Fruit fly (Drosophila melanogaster) whole organism, prepupa: ENCODE data around the gene Acer.

Source experiments
- CG10631 ChIP-seq: fragments of 200-800 bp; sonication (Bioruptor generic); optimal IDR thresholded peaks from 2 replicates; lab custom pipeline; 2016; ENCODE audit warnings: missing biosample characterization, missing genetic modification characterization
- CG10669 ChIP-seq: fragments of 200-800 bp; sonication (Bioruptor generic); optimal IDR thresholded peaks from 3 replicates; lab custom pipeline; 2018; ENCODE audit warnings: missing biosample characterization, mild to moderate bottlenecking, missing genetic modification characterization, moderate library complexity
- CG11294 ChIP-seq: fragments of 200-800 bp; sonication (Bioruptor generic); IDR thresholded peaks from 2 replicates; pipeline ENCODE4 v1.3.6; 2022; ENCODE audit warnings: missing biosample characterization, missing genetic modification characterization
- CG11762 ChIP-seq: fragments of 200-800 bp; sonication (Bioruptor generic); optimal IDR thresholded peaks from 3 replicates; lab custom pipeline; 2016; ENCODE audit warnings: missing biosample characterization, missing genetic modification characterization; ENCODE audit not compliant: insufficient read depth
- CG11902 ChIP-seq: fragments of 200-800 bp; sonication (Bioruptor generic); optimal IDR thresholded peaks from 3 replicates; lab custom pipeline; 2016; ENCODE audit warnings: missing biosample characterization, missing genetic modification characterization
- CG15336 ChIP-seq: fragments of 200-800 bp; sonication (Bioruptor generic); IDR thresholded peaks from 2 replicates; pipeline ENCODE4 v1.3.6; 2022; ENCODE audit warnings: missing biosample characterization, missing genetic modification characterization
- CG1621 ChIP-seq: fragments of 200-800 bp; sonication (Bioruptor generic); optimal IDR thresholded peaks from 3 replicates; lab custom pipeline; 2018; ENCODE audit warnings: missing biosample characterization, mild to moderate bottlenecking, missing genetic modification characterization
- CG16779 ChIP-seq: fragments of 200-800 bp; sonication (Bioruptor generic); optimal IDR thresholded peaks from 3 replicates; lab custom pipeline; 2017; ENCODE audit warnings: missing biosample characterization, mild to moderate bottlenecking, missing genetic modification characterization
- CG3032 ChIP-seq: fragments of 200-800 bp; optimal IDR thresholded peaks from 2 replicates; lab custom pipeline; 2019; ENCODE audit warnings: missing biosample characterization, mild to moderate bottlenecking, missing genetic modification characterization, moderate library complexity
- CG31627 ChIP-seq: fragments of 200-800 bp; sonication (Bioruptor generic); optimal IDR thresholded peaks from 3 replicates; lab custom pipeline; 2016; ENCODE audit warnings: missing biosample characterization, missing genetic modification characterization
- CG32006 ChIP-seq: fragments of 200-800 bp; sonication (Bioruptor generic); optimal IDR thresholded peaks from 3 replicates; lab custom pipeline; 2017; ENCODE audit warnings: missing biosample characterization, mild to moderate bottlenecking, missing genetic modification characterization
- CG34406 ChIP-seq: fragments of 200-800 bp; sonication (Bioruptor generic); optimal IDR thresholded peaks from 3 replicates; lab custom pipeline; 2016; ENCODE audit warnings: missing biosample characterization, missing genetic modification characterization
- CG4318 ChIP-seq: fragments of 200-800 bp; sonication (Bioruptor generic); optimal IDR thresholded peaks from 3 replicates; lab custom pipeline; 2017; ENCODE audit warnings: missing biosample characterization, mild to moderate bottlenecking, missing genetic modification characterization
- CG6792 ChIP-seq: fragments of 200-800 bp; sonication (Bioruptor generic); optimal IDR thresholded peaks from 3 replicates; lab custom pipeline; 2016; ENCODE audit warnings: missing biosample characterization, missing genetic modification characterization
- CG6808 ChIP-seq: fragments of 200-800 bp; sonication (Bioruptor generic); optimal IDR thresholded peaks from 3 replicates; lab custom pipeline; 2017; ENCODE audit warnings: missing biosample characterization, missing genetic modification characterization, mild to moderate bottlenecking, moderate library complexity, missing genetic modification reagents
- CG6854 ChIP-seq: fragments of 200-800 bp; sonication (Bioruptor generic); optimal IDR thresholded peaks from 2 replicates; lab custom pipeline; 2017; ENCODE audit warnings: missing biosample characterization, mild to moderate bottlenecking, missing genetic modification characterization
- CG7368 ChIP-seq: fragments of 200-800 bp; sonication (Bioruptor generic); optimal IDR thresholded peaks from 3 replicates; lab custom pipeline; 2016; ENCODE audit warnings: missing biosample characterization, missing genetic modification characterization
- CG8119 ChIP-seq: fragments of 200-800 bp; sonication (Bioruptor generic); IDR thresholded peaks from 3 replicates; pipeline ENCODE4 v1.3.6; 2022; ENCODE audit warnings: missing biosample characterization, missing genetic modification characterization
- CG8319 ChIP-seq: fragments of 200-800 bp; sonication (Bioruptor generic); optimal IDR thresholded peaks from 3 replicates; lab custom pipeline; 2016; ENCODE audit warnings: missing biosample characterization, missing genetic modification characterization
- CG8632 ChIP-seq: fragments of 200-800 bp; sonication (Bioruptor generic); optimal IDR thresholded peaks from 3 replicates; lab custom pipeline; 2016; ENCODE audit warnings: missing biosample characterization, missing genetic modification characterization
- Eip75B ChIP-seq: fragments of 200-800 bp; sonication (Bioruptor generic); optimal IDR thresholded peaks from 3 replicates; lab custom pipeline; 2016; ENCODE audit warnings: missing biosample characterization, missing genetic modification characterization
- Eip93F ChIP-seq: fragments of 200-800 bp; sonication (Bioruptor generic); optimal IDR thresholded peaks from 2 replicates; lab custom pipeline; 2016; ENCODE audit warnings: missing biosample characterization, mild to moderate bottlenecking, missing genetic modification characterization
- Ets96B ChIP-seq: fragments of 200-800 bp; optimal IDR thresholded peaks from 2 replicates; lab custom pipeline; 2019; ENCODE audit warnings: missing biosample characterization, mild to moderate bottlenecking, missing genetic modification characterization, moderate library complexity
- Gug ChIP-seq: fragments of 200-800 bp; sonication (Bioruptor generic); IDR thresholded peaks from 2 replicates; pipeline ENCODE4 v1.3.6; 2022; ENCODE audit warnings: missing biosample characterization, missing genetic modification characterization
- Hr39 ChIP-seq: fragments of 200-800 bp; sonication (Bioruptor generic); optimal IDR thresholded peaks from 2 replicates; lab custom pipeline; 2016; ENCODE audit warnings: missing biosample characterization, missing genetic modification characterization
- Hr4 ChIP-seq: fragments of 200-800 bp; sonication (Bioruptor generic); optimal IDR thresholded peaks from 3 replicates; lab custom pipeline; 2016; ENCODE audit warnings: missing biosample characterization, missing genetic modification characterization
- Lpt ChIP-seq: fragments of 200-800 bp; sonication (Bioruptor generic); optimal IDR thresholded peaks from 3 replicates; lab custom pipeline; 2016; ENCODE audit warnings: missing biosample characterization, missing genetic modification characterization
- Met ChIP-seq: fragments of 200-800 bp; sonication (Bioruptor generic); optimal IDR thresholded peaks from 3 replicates; lab custom pipeline; 2016; ENCODE audit warnings: missing biosample characterization, missing genetic modification characterization
- OdsH ChIP-seq: fragments of 200-800 bp; sonication (Bioruptor generic); optimal IDR thresholded peaks from 3 replicates; lab custom pipeline; 2016; ENCODE audit warnings: missing biosample characterization, missing genetic modification characterization
- Smox ChIP-seq: fragments of 200-800 bp; sonication (Bioruptor generic); optimal IDR thresholded peaks from 3 replicates; lab custom pipeline; 2016; ENCODE audit warnings: missing biosample characterization, missing genetic modification characterization
- Sox102F ChIP-seq: fragments of 200-800 bp; sonication (Bioruptor generic); optimal IDR thresholded peaks from 2 replicates; lab custom pipeline; 2016; ENCODE audit warnings: missing biosample characterization, mild to moderate bottlenecking, missing genetic modification characterization
- Sox15 ChIP-seq: fragments of 200-800 bp; sonication (Bioruptor generic); optimal IDR thresholded peaks from 3 replicates; lab custom pipeline; 2016; ENCODE audit warnings: missing biosample characterization, missing genetic modification characterization
- achi ChIP-seq: fragments of 200-800 bp; sonication (Bioruptor generic); optimal IDR thresholded peaks from 3 replicates; lab custom pipeline; 2016; ENCODE audit warnings: missing biosample characterization, missing genetic modification characterization
- acj6 ChIP-seq: fragments of 200-800 bp; sonication (Bioruptor generic); optimal IDR thresholded peaks from 3 replicates; lab custom pipeline; 2016; ENCODE audit warnings: missing biosample characterization, missing genetic modification characterization
- cyc ChIP-seq: fragments of 200-800 bp; sonication (Bioruptor generic); optimal IDR thresholded peaks from 3 replicates; lab custom pipeline; 2016; ENCODE audit warnings: missing biosample characterization, missing genetic modification characterization
- dac ChIP-seq: fragments of 200-800 bp; sonication (Bioruptor generic); optimal IDR thresholded peaks from 2 replicates; lab custom pipeline; 2017; ENCODE audit warnings: missing biosample characterization, mild to moderate bottlenecking, missing genetic modification characterization
- dsx ChIP-seq: fragments of 200-800 bp; optimal IDR thresholded peaks from 3 replicates; lab custom pipeline; 2019; ENCODE audit warnings: missing biosample characterization, mild to moderate bottlenecking, missing genetic modification characterization, moderate library complexity; ENCODE audit not compliant: poor library complexity, severe bottlenecking
- fd85E ChIP-seq: fragments of 200-800 bp; sonication (Bioruptor generic); optimal IDR thresholded peaks from 3 replicates; lab custom pipeline; 2016; ENCODE audit warnings: missing biosample characterization, missing genetic modification characterization
- fkh ChIP-seq: fragments of 200-800 bp; sonication (Bioruptor generic); optimal IDR thresholded peaks from 3 replicates; lab custom pipeline; 2017; ENCODE audit warnings: missing biosample characterization, mild to moderate bottlenecking, missing genetic modification characterization, moderate library complexity
- lz ChIP-seq: fragments of 200-800 bp; sonication (Bioruptor generic); optimal IDR thresholded peaks from 3 replicates; lab custom pipeline; 2016; ENCODE audit warnings: missing biosample characterization, missing genetic modification characterization
- net ChIP-seq: fragments of 200-800 bp; sonication (Bioruptor generic); optimal IDR thresholded peaks from 3 replicates; lab custom pipeline; 2016; ENCODE audit warnings: missing biosample characterization, missing genetic modification characterization
- pdm3 ChIP-seq: fragments of 200-800 bp; sonication (Bioruptor generic); optimal IDR thresholded peaks from 3 replicates; lab custom pipeline; 2016; ENCODE audit warnings: missing biosample characterization, missing genetic modification characterization
- salr ChIP-seq, 2 experiments: fragments of 200-800 bp; sonication (Bioruptor generic); optimal IDR thresholded peaks; 3 replicates each; lab custom pipeline; 2016 to 2018; ENCODE audit warnings: missing biosample characterization in 2 of 2, missing genetic modification characterization in 2 of 2, mild to moderate bottlenecking in 1 of 2
- spab ChIP-seq: fragments of 200-800 bp; sonication (Bioruptor generic); optimal IDR thresholded peaks from 2 replicates; lab custom pipeline; 2017; ENCODE audit warnings: missing biosample characterization, mild to moderate bottlenecking, missing genetic modification characterization, missing genetic modification reagents
- ss ChIP-seq, 2 experiments: fragments of 200-800 bp; sonication (Bioruptor generic); optimal IDR thresholded peaks; 2 replicates in 1 of 2; 3 replicates in 1 of 2; lab custom pipeline; 2017 to 2018; ENCODE audit warnings: mild to moderate bottlenecking in 2 of 2, missing biosample characterization in 2 of 2, missing genetic modification characterization in 2 of 2, moderate library complexity in 1 of 2
- svp ChIP-seq: fragments of 200-800 bp; sonication (Bioruptor generic); peaks from one replicate; lab custom pipeline; 2016; ENCODE audit warnings: missing biosample characterization, missing genetic modification characterization
- topi ChIP-seq: fragments of 200-800 bp; sonication (Bioruptor generic); optimal IDR thresholded peaks from 3 replicates; lab custom pipeline; 2016; ENCODE audit warnings: missing biosample characterization, missing genetic modification characterization
- vri ChIP-seq: fragments of 200-800 bp; sonication (Bioruptor generic); optimal IDR thresholded peaks from 3 replicates; lab custom pipeline; 2016; ENCODE audit warnings: missing biosample characterization, mild to moderate bottlenecking, missing genetic modification characterization

Gene Acer

dm6 chr2L:8514748-8515147, 7.0 kb upstream of the Acer start, which contains the start of the genes CG13097 and PIG-U (continued):
- TF ChIP-seq CG3032 (peak; percentile 78), Smox (GFP tag; lab: Kevin White, UChicago) (peak; percentile 86), cyc (GFP tag; lab: Kevin White, UChicago) (peak; percentile 87), CG34406 (GFP tag; lab: Kevin White, UChicago) (peak; percentile 64), dsx (GFP tag; lab: Kevin White, UChicago) (no peak), ss (GFP tag; optimal IDR thresholded peaks at IDR 0.05; lab: Kevin White, UChicago) (no peak), Ets96B (tag; lab: Kevin White, UChicago) (peak; percentile 66), CG6854 (no peak), CG1621 (tag; lab: Kevin White, UChicago) (no peak), OdsH (GFP tag; lab: Kevin White, UChicago) (peak; percentile 85), acj6 (GFP tag; lab: Kevin White, UChicago) (peak; percentile 86), CG11294 (GFP tag; lab: Robert Waterston, UW) (peak; percentile 42; the same call in 1 of the 2 replicates), CG6808 (GFP tag; lab: Kevin White, UChicago) (no peak), vri (GFP tag; lab: Kevin White, UChicago) (no peak), lz (GFP tag; lab: Kevin White, UChicago) (peak; percentile 88), Met (GFP tag; lab: Kevin White, UChicago) (peak; percentile 86), dac (GFP tag; lab: Kevin White, UChicago) (no peak), CG7368 (GFP tag; lab: Kevin White, UChicago) (no peak), Hr39 (peak; percentile 84), CG10631 (GFP tag; lab: Kevin White, UChicago) (peak; percentile 87), CG8632 (GFP tag; lab: Kevin White, UChicago) (no peak), Sox102F (no peak), pdm3 (GFP tag; lab: Kevin White, UChicago) (no peak), CG15336 (GFP tag; lab: Robert Waterston, UW) (no peak; the same call in 1 of the 2 replicates), Sox15 (peak; percentile 68), Gug (GFP tag; lab: Robert Waterston, UW) (peak; percentile 70), topi (peak; percentile 84), fkh (GFP tag; lab: Kevin White, UChicago) (peak; percentile 79), Eip93F (GFP tag; lab: Kevin White, UChicago) (peak; percentile 71), CG8319 (GFP tag; lab: Kevin White, UChicago) (peak; percentile 62)

dm6 chr2L:8517256-8517694, 4.5 kb upstream of the Acer start, which contains the start of the genes mRpL51 and Uba4:
mRpL51 (minus strand) TSS chr2L:8517380.
Uba4 (plus strand) TSS chr2L:8517411.
- TF ChIP-seq CG6808 (GFP tag; lab: Kevin White, UChicago): no peak
- peak; percentile 59 for TF ChIP-seq achi (GFP tag; lab: Kevin White, UChicago)
- TF ChIP-seq dsx (GFP tag; lab: Kevin White, UChicago): no peak
- no peak for TF ChIP-seq Gug (GFP tag; lab: Robert Waterston, UW)
- TF ChIP-seq Met (GFP tag; lab: Kevin White, UChicago): no peak
- TF ChIP-seq CG4318 (GFP tag; lab: Kevin White, UChicago): no peak
- TF ChIP-seq CG11762 (GFP tag; lab: Kevin White, UChicago): peak; percentile 8
- TF ChIP-seq CG8632 (GFP tag; lab: Kevin White, UChicago): no peak
- TF ChIP-seq CG8119 (GFP tag; lab: Robert Waterston, UW): no peak
- TF ChIP-seq CG34406 (GFP tag; lab: Kevin White, UChicago): peak; percentile 39
- TF ChIP-seq lz (GFP tag; lab: Kevin White, UChicago): peak; percentile 45
- TF ChIP-seq spab: no peak
- no peak for TF ChIP-seq CG11902 (GFP tag; lab: Kevin White, UChicago)
- peak; percentile 55 for TF ChIP-seq CG31627 (GFP tag; lab: Kevin White, UChicago)
- TF ChIP-seq CG32006: no peak
- TF ChIP-seq CG6854: no peak
- TF ChIP-seq salr (GFP tag; optimal IDR thresholded peaks at IDR 0.05; lab: Kevin White, UChicago): no peak
- TF ChIP-seq fkh (GFP tag; lab: Kevin White, UChicago): no peak
- no peak for TF ChIP-seq Smox (GFP tag; lab: Kevin White, UChicago)
- peak; percentile 56 for TF ChIP-seq OdsH (GFP tag; lab: Kevin White, UChicago)
- TF ChIP-seq Lpt: no peak
- peak; percentile 46 for TF ChIP-seq CG6792 (GFP tag; lab: Kevin White, UChicago)
- no peak for TF ChIP-seq CG10669 (GFP tag; lab: Kevin White, UChicago)
- TF ChIP-seq CG16779 (tag; lab: Kevin White, UChicago): no peak
- TF ChIP-seq Sox102F: no peak
- peak; percentile 84 for TF ChIP-seq vri (GFP tag; lab: Kevin White, UChicago)
- TF ChIP-seq CG10631 (GFP tag; lab: Kevin White, UChicago): peak; percentile 41
- TF ChIP-seq Eip75B (GFP tag; lab: Kevin White, UChicago): no peak
- TF ChIP-seq fd85E (GFP tag; lab: Kevin White, UChicago): no peak
- TF ChIP-seq CG15336 (GFP tag; lab: Robert Waterston, UW): no peak
- no peak for TF ChIP-seq ss (GFP tag; optimal IDR thresholded peaks at IDR 0.05; lab: Kevin White, UChicago)
- no peak for TF ChIP-seq Hr4
- TF ChIP-seq svp: no peak
- no peak for TF ChIP-seq net (GFP tag; lab: Kevin White, UChicago)
